Worm (Caenorhabditis elegans) whole organism, early embryonic: ENCODE data around the gene F35A5.1.

ENCODE experiments used
- B0310.2 ChIP-seq: sonication (generic microtip); optimal IDR thresholded peaks from 2 replicates; lab custom pipeline; 2016; ENCODE audit warnings: mild to moderate bottlenecking, missing genetic modification characterization, missing compliant biosample characterization
- F13C5.2 ChIP-seq: sonication (generic microtip); optimal IDR thresholded peaks from 2 replicates; lab custom pipeline; 2017; ENCODE audit warnings: mild to moderate bottlenecking, missing genetic modification characterization, inconsistent platforms, missing compliant biosample characterization
- aly-1 ChIP-seq: sonication (generic microtip); optimal IDR thresholded peaks from 2 replicates; lab custom pipeline; 2016; ENCODE audit warnings: missing genetic modification characterization, missing compliant biosample characterization
- ama-1 ChIP-seq: fragments of 150-350 bp; optimal IDR thresholded peaks from 2 replicates; lab custom pipeline; 2014
- ceh-13 ChIP-seq: fragments of 200-800 bp; sonication (Bioruptor generic); optimal IDR thresholded peaks from 2 replicates; lab custom pipeline; 2018; ENCODE audit warnings: mild to moderate bottlenecking, missing genetic modification characterization, missing compliant biosample characterization
- ceh-36 ChIP-seq: sonication (generic microtip); optimal IDR thresholded peaks from 2 replicates; lab custom pipeline; 2016; ENCODE audit warnings: missing genetic modification characterization, inconsistent platforms, missing compliant biosample characterization
- ets-7 ChIP-seq: sonication (generic microtip); optimal IDR thresholded peaks from 2 replicates; lab custom pipeline; 2016; ENCODE audit warnings: missing genotype, missing genetic modification characterization, missing compliant biosample characterization
- flt-1 ChIP-seq: fragments of 200-800 bp; sonication (Bioruptor generic); IDR thresholded peaks from 2 replicates; pipeline ENCODE4 v1.3.6; 2022; ENCODE audit warnings: missing genetic modification characterization, missing compliant biosample characterization
- hmbx-1 ChIP-seq: sonication (generic microtip); optimal IDR thresholded peaks from 2 replicates; lab custom pipeline; 2016; ENCODE audit warnings: mild to moderate bottlenecking, missing genetic modification characterization, missing compliant biosample characterization
- hmg-4 ChIP-seq: fragments of 200-800 bp; sonication (Bioruptor generic); optimal IDR thresholded peaks from 2 replicates; lab custom pipeline; 2018; ENCODE audit warnings: mild to moderate bottlenecking, missing genetic modification characterization, missing compliant biosample characterization
- hnd-1 ChIP-seq: sonication (generic microtip); optimal IDR thresholded peaks from 2 replicates; lab custom pipeline; 2016; ENCODE audit warnings: missing genetic modification characterization, missing compliant biosample characterization
- pes-1 ChIP-seq: fragments of 200-800 bp; sonication (Bioruptor generic); IDR thresholded peaks from 2 replicates; pipeline ENCODE4 v1.3.6; 2022; ENCODE audit warnings: missing genetic modification reagents, missing genetic modification characterization, missing compliant biosample characterization
- scrt-1 ChIP-seq: fragments of 200-800 bp; sonication (Bioruptor generic); IDR thresholded peaks from 2 replicates; pipeline ENCODE4 v1.3.6; 2022; ENCODE audit warnings: missing genetic modification characterization, missing compliant biosample characterization
- sea-1 ChIP-seq: fragments of 200-800 bp; sonication (Bioruptor generic); conservative IDR thresholded peaks from 2 replicates; pipeline ENCODE4 v1.3.6; 2022; ENCODE audit warnings: missing genetic modification characterization, missing compliant biosample characterization
- tbx-11 ChIP-seq: fragments of 200-800 bp; sonication (Bioruptor generic); IDR thresholded peaks from 2 replicates; pipeline ENCODE4 v1.3.6; 2022; ENCODE audit warnings: missing genetic modification characterization, missing compliant biosample characterization
- tbx-37 ChIP-seq: fragments of 200-800 bp; sonication (Bioruptor generic); conservative IDR thresholded peaks from 2 replicates; pipeline ENCODE4 v1.3.6; 2022; ENCODE audit warnings: missing genetic modification reagents, missing genetic modification characterization, missing compliant biosample characterization
- tra-4 ChIP-seq: sonication (generic microtip); optimal IDR thresholded peaks from 2 replicates; lab custom pipeline; 2017; ENCODE audit warnings: missing genetic modification characterization, missing compliant biosample characterization

F35A5.1 gene

ce11 chrX:3842398-3842896, 35.2 kb downstream of the F35A5.1 start, which contains the start of gene ttr-48:
Gene ttr-48, minus strand, starts transcription at chrX:3842448.
- TF ChIP-seq B0310.2 (tag; lab: Kevin White, UChicago) (no peak), F13C5.2 (tag; lab: Kevin White, UChicago) (no peak), scrt-1 (no peak), sea-1 (GFP tag; lab: Robert Waterston, UW) (no peak)

- no peak for TF ChIP-seq F13C5.2 (tag; lab: Kevin White, UChicago)
Measured at ce11 chrX:3853901-3854300, 46.6 kb downstream of the F35A5.1 start.

- TF ChIP-seq hnd-1 (no peak), aly-1 (no peak), tbx-11 (no peak), tra-4 (tag; lab: Kevin White, UChicago) (no peak), ceh-36 (no peak), flt-1 (GFP tag; lab: Robert Waterston, UW) (no peak)
Measured at ce11 chrX:3855717-3856116, 48.5 kb downstream of the F35A5.1 start.

ce11 chrX:3857697-3858096, 50.4 kb downstream of the F35A5.1 start, which contains the start of gene ceh-18:
Gene ceh-18, minus strand, starts transcription at chrX:3857797.
- TF ChIP-seq ceh-36 (no peak), aly-1 (no peak), hnd-1 (no peak), pes-1 (GFP tag; lab: Robert Waterston, UW) (no peak), flt-1 (GFP tag; lab: Robert Waterston, UW) (no peak), tbx-11 (no peak), tra-4 (tag; lab: Kevin White, UChicago) (no peak), sea-1 (GFP tag; lab: Robert Waterston, UW) (no peak), ceh-13 (GFP tag; lab: Kevin White, UChicago) (no peak), F13C5.2 (tag; lab: Kevin White, UChicago) (no peak), ama-1 (lab: Kevin White, UChicago) (no peak), ets-7 (no peak), B0310.2 (tag; lab: Kevin White, UChicago) (no peak), hmbx-1 (tag; lab: Kevin White, UChicago) (no peak), scrt-1 (no peak), hmg-4 (GFP tag; lab: Kevin White, UChicago) (no peak), tbx-37 (GFP tag; lab: Robert Waterston, UW) (no peak)

ce11 chrX:3858355-3858754, 51.1 kb downstream of the F35A5.1 start:
- no peak for TF ChIP-seq sea-1 (GFP tag; lab: Robert Waterston, UW)
- TF ChIP-seq ceh-13 (GFP tag; lab: Kevin White, UChicago): no peak
- TF ChIP-seq hnd-1: no peak
- TF ChIP-seq hmg-4 (GFP tag; lab: Kevin White, UChicago): no peak
- no peak for TF ChIP-seq ceh-36
- no peak for TF ChIP-seq F13C5.2 (tag; lab: Kevin White, UChicago)
- no peak for TF ChIP-seq scrt-1
- no peak for TF ChIP-seq ets-7
- TF ChIP-seq B0310.2 (tag; lab: Kevin White, UChicago): no peak
- TF ChIP-seq aly-1: no peak
- no peak for TF ChIP-seq tra-4 (tag; lab: Kevin White, UChicago)
- no peak for TF ChIP-seq ama-1 (lab: Kevin White, UChicago)
- no peak for TF ChIP-seq hmbx-1 (tag; lab: Kevin White, UChicago)
- TF ChIP-seq tbx-11: no peak

ce11 chrX:3859449-3859848, 52.2 kb downstream of the F35A5.1 start:
- no peak for TF ChIP-seq ceh-36
- no peak for TF ChIP-seq tra-4 (tag; lab: Kevin White, UChicago)
- no peak for TF ChIP-seq tbx-37 (GFP tag; lab: Robert Waterston, UW)
- no peak for TF ChIP-seq aly-1
- no peak for TF ChIP-seq hmbx-1 (tag; lab: Kevin White, UChicago)
- no peak for TF ChIP-seq hmg-4 (GFP tag; lab: Kevin White, UChicago)

- TF ChIP-seq F13C5.2 (tag; lab: Kevin White, UChicago) (no peak), aly-1 (no peak), hmbx-1 (tag; lab: Kevin White, UChicago) (no peak), flt-1 (GFP tag; lab: Robert Waterston, UW) (no peak), tbx-11 (no peak), ceh-36 (no peak), ama-1 (lab: Kevin White, UChicago) (no peak), ceh-13 (GFP tag; lab: Kevin White, UChicago) (no peak), hmg-4 (GFP tag; lab: Kevin White, UChicago) (no peak), pes-1 (GFP tag; lab: Robert Waterston, UW) (no peak), ets-7 (no peak), tbx-37 (GFP tag; lab: Robert Waterston, UW) (no peak), tra-4 (tag; lab: Kevin White, UChicago) (no peak), B0310.2 (tag; lab: Kevin White, UChicago) (no peak), sea-1 (GFP tag; lab: Robert Waterston, UW) (no peak)
Measured at ce11 chrX:3861294-3861693, 54.0 kb downstream of the F35A5.1 start.
